Worm (Caenorhabditis elegans): ENCODE data around the gene F38E1.6.

The F38E1.6 gene

ce11 chrV:8348959-8349389 lies 10.9 kb upstream of the F38E1.6 start (continued):
- peak; percentile 67; the same call in 1 of the 2 replicates for TF ChIP-seq madf-3 (GFP tag; IDR thresholded peaks at IDR 0.05)
- no peak for TF ChIP-seq mxl-1 (tag; optimal IDR thresholded peaks at IDR 0.05)
- peak; percentile 95 for TF ChIP-seq D2030.7 (GFP tag; IDR thresholded peaks at IDR 0.05)
- peak in 2 of 3 experiments; percentile 16 to 80 for TF ChIP-seq lin-35 (GFP tag; optimal IDR thresholded peaks at IDR 0.05)
- TF ChIP-seq tlf-1 (GFP tag; optimal IDR thresholded peaks at IDR 0.05): peak; percentile 67
- TF ChIP-seq fkh-3 (tag; optimal IDR thresholded peaks at IDR 0.05): no peak
- TF ChIP-seq F57C9.4 (tag; optimal IDR thresholded peaks at IDR 0.05): no peak
- TF ChIP-seq ccch-3 (GFP tag; optimal IDR thresholded peaks at IDR 0.05): no peak
- no peak for TF ChIP-seq ceh-40 (GFP tag; IDR thresholded peaks at IDR 0.05)
- TF ChIP-seq let-607 (tag; optimal IDR thresholded peaks at IDR 0.05): peak; percentile 43 to 59
- peak; percentile 96 for TF ChIP-seq dox-1 (GFP tag; IDR thresholded peaks at IDR 0.05)
- TF ChIP-seq ekl-4 (GFP tag; IDR thresholded peaks at IDR 0.05): peak; percentile 94
- TF ChIP-seq rec-8 (tag; optimal IDR thresholded peaks at IDR 0.05): peak in 1 of 2 experiments; percentile 78
- TF ChIP-seq F22D6.2 (tag; optimal IDR thresholded peaks at IDR 0.05): peak; percentile 27
- TF ChIP-seq nfya-1 (tag; optimal IDR thresholded peaks at IDR 0.05; ENCODE audit: borderline replicate concordance, insufficient read depth): no peak
- peak; percentile 72; the same call in 1 of the 2 replicates for TF ChIP-seq C17E4.6 (GFP tag; IDR thresholded peaks at IDR 0.05)
- TF ChIP-seq hsf-1 (GFP tag; IDR thresholded peaks at IDR 0.05): peak; percentile 89
- TF ChIP-seq ztf-18 (tag; optimal IDR thresholded peaks at IDR 0.05): peak; percentile 88
- TF ChIP-seq ama-1 (optimal IDR thresholded peaks at IDR 0.05): peak; percentile 95
- peak; percentile 30 to 43 for TF ChIP-seq ama-1 (GFP tag; optimal IDR thresholded peaks at IDR 0.05)
- peak; percentile 79 for TF ChIP-seq unc-130 (GFP tag; optimal IDR thresholded peaks at IDR 0.05)
- peak; percentile 98 for TF ChIP-seq snpc-1.3 (tag; optimal IDR thresholded peaks at IDR 0.05; ENCODE audit: insufficient read depth)
- TF ChIP-seq nfya-2 (GFP tag; IDR thresholded peaks at IDR 0.05): no peak
- peak; percentile 54 for TF ChIP-seq T07F8.4 (tag; optimal IDR thresholded peaks at IDR 0.05)
- peak; percentile 28 for TF ChIP-seq K12H6.12 (tag; optimal IDR thresholded peaks at IDR 0.05)
- 0 out of 2 replicates have a peak, but pooled peaks have one; percentile 56 for TF ChIP-seq ztf-28 (GFP tag; IDR thresholded peaks at IDR 0.05)
- TF ChIP-seq die-1 (tag; optimal IDR thresholded peaks at IDR 0.05): peak; percentile 55
- peak; percentile 54 for TF ChIP-seq sdz-38 (tag; optimal IDR thresholded peaks at IDR 0.05)
- TF ChIP-seq bed-1 (GFP tag; IDR thresholded peaks at IDR 0.05): no peak
- no peak for TF ChIP-seq F57A8.1 (GFP tag; optimal IDR thresholded peaks at IDR 0.05)
- 0 out of 2 replicates have a peak, but pooled peaks have one; percentile 32 for TF ChIP-seq cebp-2 (GFP tag; IDR thresholded peaks at IDR 0.05)
- TF ChIP-seq hlh-12 (tag; optimal IDR thresholded peaks at IDR 0.05): no peak
- peak; percentile 82 for TF ChIP-seq hmg-20 (GFP tag; IDR thresholded peaks at IDR 0.05)
- peak; percentile 79 for TF ChIP-seq xnd-1 (tag; optimal IDR thresholded peaks at IDR 0.05)
- peak; percentile 42 for TF ChIP-seq B0261.1 (tag; optimal IDR thresholded peaks at IDR 0.05)
- TF ChIP-seq ceh-91 (GFP tag; IDR thresholded peaks at IDR 0.05): peak; percentile 47
- no peak for TF ChIP-seq mel-28 (tag; optimal IDR thresholded peaks at IDR 0.05; ENCODE audit: borderline replicate concordance)
- peak; percentile 93 for TF ChIP-seq sptf-2 (GFP tag; optimal IDR thresholded peaks at IDR 0.05)
- TF ChIP-seq B0336.3 (GFP tag; IDR thresholded peaks at IDR 0.05): peak; percentile 96
- TF ChIP-seq pbrm-1 (GFP tag; IDR thresholded peaks at IDR 0.05): peak; percentile 99
- TF ChIP-seq efl-1 (GFP tag; optimal IDR thresholded peaks at IDR 0.05): peak; percentile 19
- peak; percentile 99 for TF ChIP-seq snpc-1.1 (tag; optimal IDR thresholded peaks at IDR 0.05; ENCODE audit: insufficient read depth)
- TF ChIP-seq mcd-1 (GFP tag; IDR thresholded peaks at IDR 0.05): peak; percentile 86
- 0 out of 2 replicates have a peak, but pooled peaks have one; percentile 10 for TF ChIP-seq lir-1 (GFP tag; conservative IDR thresholded peaks at IDR 0.05)
- TF ChIP-seq ztf-22 (GFP tag; optimal IDR thresholded peaks at IDR 0.05): no peak
- TF ChIP-seq F23B12.7 (tag; optimal IDR thresholded peaks at IDR 0.05; ENCODE audit: insufficient read depth): peak; percentile 94
- TF ChIP-seq tbx-9 (tag; optimal IDR thresholded peaks at IDR 0.05; ENCODE audit: borderline replicate concordance): no peak
- no peak for TF ChIP-seq Y53F4B.3 (GFP tag; IDR thresholded peaks at IDR 0.05)

Data from whole organism, young adult.